Worm (Caenorhabditis elegans): ENCODE measurements around the gene rcs-1.

ce11 chrX:8789014-8789506, 39.3 kb downstream of the rcs-1 start, which contains the start of gene unc-27:
- no peak for TF ChIP-seq ZK546.5 (tag; optimal IDR thresholded peaks at IDR 0.05)
- TF ChIP-seq zfp-2 (tag; optimal IDR thresholded peaks at IDR 0.05) = no peak
- TF ChIP-seq set-16 (GFP tag; IDR thresholded peaks at IDR 0.05) = no peak
- TF ChIP-seq ces-1 (GFP tag; optimal IDR thresholded peaks at IDR 0.05) = no peak
- TF ChIP-seq nhr-28 (tag; optimal IDR thresholded peaks at IDR 0.05) = no peak
- no peak for TF ChIP-seq lin-39 (tag; optimal IDR thresholded peaks at IDR 0.05)
- no peak for TF ChIP-seq ceh-82 (tag; optimal IDR thresholded peaks at IDR 0.05)
- no peak for TF ChIP-seq T20F7.1 (GFP tag; optimal IDR thresholded peaks at IDR 0.05)
- no peak for TF ChIP-seq nhr-25 (tag; optimal IDR thresholded peaks at IDR 0.05; ENCODE audit: borderline replicate concordance, insufficient read depth)
- TF ChIP-seq fkh-10 (GFP tag; optimal IDR thresholded peaks at IDR 0.05) = no peak
- TF ChIP-seq hlh-11 (tag; optimal IDR thresholded peaks at IDR 0.05) = peak; percentile 39
- TF ChIP-seq nhr-77 (tag; optimal IDR thresholded peaks at IDR 0.05) = no peak
- TF ChIP-seq fos-1 (tag; optimal IDR thresholded peaks at IDR 0.05) = no peak
- no peak for TF ChIP-seq zip-2 (tag; optimal IDR thresholded peaks at IDR 0.05)
